Fruit fly (Drosophila melanogaster) whole organism, wandering third instar larva: ENCODE results near the gene ph-p.
A peak's percentile ranks its signal among the peaks of the same experiment; 100 is the strongest.

Source experiments
- Abd-B ChIP-seq: fragments of >200 bp; optimal IDR thresholded peaks from 2 replicates; lab custom pipeline; 2017; ENCODE audit warnings: missing biosample characterization, missing genetic modification characterization
- CG32264 ChIP-seq: fragments of 200-800 bp; sonication (Bioruptor generic); optimal IDR thresholded peaks from 2 replicates; lab custom pipeline; 2016; ENCODE audit warnings: missing biosample characterization, missing genetic modification characterization
- CG9705 ChIP-seq: fragments of 200-800 bp; sonication (Bioruptor generic); optimal IDR thresholded peaks from 2 replicates; lab custom pipeline; 2018; ENCODE audit warnings: missing biosample characterization, mild to moderate bottlenecking, missing genetic modification characterization
- CrebA ChIP-seq: fragments of 200-800 bp; sonication (Bioruptor generic); optimal IDR thresholded peaks from 2 replicates; lab custom pipeline; 2016; ENCODE audit warnings: missing biosample characterization, mild to moderate bottlenecking, missing genetic modification characterization, borderline replicate concordance
- Dfd ChIP-seq: fragments of >200 bp; optimal IDR thresholded peaks from 2 replicates; lab custom pipeline; 2017; ENCODE audit warnings: missing biosample characterization, missing genetic modification characterization
- Dif ChIP-seq: fragments of 200-275, 200-300 bp; sonication (Bioruptor generic); optimal IDR thresholded peaks from 2 replicates; lab custom pipeline; 2018; ENCODE audit warnings: missing biosample characterization, missing genetic modification characterization; ENCODE audit not compliant: partially characterized antibody
- GATAd ChIP-seq: sonication (Bioruptor generic); optimal IDR thresholded peaks from 2 replicates; lab custom pipeline; 2016; ENCODE audit warnings: missing biosample characterization, missing genetic modification characterization
- HLH106 ChIP-seq: fragments of 200-800 bp; optimal IDR thresholded peaks from 3 replicates; lab custom pipeline; 2019; ENCODE audit warnings: missing biosample characterization, mild to moderate bottlenecking, missing genetic modification characterization, moderate library complexity
- Hnf4 ChIP-seq: fragments of 200-800 bp; sonication (Bioruptor generic); optimal IDR thresholded peaks from 2 replicates; lab custom pipeline; 2016; ENCODE audit warnings: missing biosample characterization, mild to moderate bottlenecking, missing genetic modification characterization
- Hr78 ChIP-seq: fragments of >200 bp; optimal IDR thresholded peaks from 2 replicates; lab custom pipeline; 2017; ENCODE audit warnings: missing biosample characterization, missing genetic modification characterization
- Hr83 ChIP-seq: fragments of 200-300 bp; sonication (Bioruptor generic); optimal IDR thresholded peaks from 2 replicates; lab custom pipeline; 2016; ENCODE audit warnings: missing biosample characterization, mild to moderate bottlenecking, missing genetic modification characterization, moderate library complexity; ENCODE audit not compliant: poor library complexity, severe bottlenecking
- Jra ChIP-seq: sonication (Bioruptor generic); optimal IDR thresholded peaks from 2 replicates; lab custom pipeline; 2016; ENCODE audit warnings: missing biosample characterization, missing genetic modification characterization
- Mio ChIP-seq: sonication (Bioruptor generic); optimal IDR thresholded peaks from 2 replicates; lab custom pipeline; 2016; ENCODE audit warnings: missing biosample characterization, missing genetic modification characterization
- Myc ChIP-seq: fragments of >200 bp; optimal IDR thresholded peaks from 2 replicates; lab custom pipeline; 2017
- N ChIP-seq: fragments of >200 bp; optimal IDR thresholded peaks from 2 replicates; lab custom pipeline; 2018; ENCODE audit warnings: missing biosample characterization, missing external identifiers, missing genetic modification characterization
- OdsH ChIP-seq: fragments of 200-800 bp; sonication (Bioruptor generic); optimal IDR thresholded peaks from 2 replicates; lab custom pipeline; 2016; ENCODE audit warnings: missing biosample characterization, mild to moderate bottlenecking, missing genetic modification characterization
- Rel ChIP-seq, 2 experiments: fragments of 200-800 bp; sonication (Bioruptor generic) in 1 of 2; optimal IDR thresholded peaks; 2 replicates in 1 of 2; 3 replicates in 1 of 2; lab custom pipeline; 2016 to 2019; ENCODE audit warnings: mild to moderate bottlenecking in 2 of 2, missing biosample characterization in 2 of 2, missing genetic modification characterization in 2 of 2, moderate library complexity in 1 of 2
- Sp1 ChIP-seq: fragments of 200-800 bp; sonication (Bioruptor generic); optimal IDR thresholded peaks from 3 replicates; lab custom pipeline; 2019; ENCODE audit warnings: missing biosample characterization, mild to moderate bottlenecking, missing genetic modification characterization, moderate library complexity
- Vsx2 ChIP-seq: fragments of 200-300, 225-300 bp; sonication (Bioruptor generic); optimal IDR thresholded peaks from 2 replicates; lab custom pipeline; 2018; ENCODE audit warnings: missing biosample characterization, missing genetic modification characterization; ENCODE audit not compliant: partially characterized antibody
- br ChIP-seq: fragments of 200-800 bp; sonication (Bioruptor generic); optimal IDR thresholded peaks from 2 replicates; lab custom pipeline; 2016; ENCODE audit warnings: missing biosample characterization, missing genetic modification characterization
- brk ChIP-seq: fragments of 200-800 bp; sonication (Bioruptor generic); optimal IDR thresholded peaks from 2 replicates; lab custom pipeline; 2016; ENCODE audit warnings: missing biosample characterization, mild to moderate bottlenecking, missing genetic modification characterization
- dl ChIP-seq, 2 experiments: fragments of 175-275, 200-275 bp in 1 of 2; fragments of 200-275 bp in 1 of 2; sonication (Bioruptor generic); optimal IDR thresholded peaks; lab custom pipeline; 2018; ENCODE audit warnings: mild to moderate bottlenecking in 2 of 2, missing biosample characterization in 2 of 2, missing genetic modification characterization in 2 of 2, moderate library complexity in 2 of 2; ENCODE audit not compliant: partially characterized antibody in 2 of 2, insufficient read depth in 1 of 2
- dmrt93B ChIP-seq: fragments of 200-800 bp; sonication (Bioruptor generic); optimal IDR thresholded peaks from 2 replicates; lab custom pipeline; 2018; ENCODE audit warnings: missing biosample characterization, mild to moderate bottlenecking, missing genetic modification characterization
- dsf ChIP-seq: sonication (Bioruptor generic); optimal IDR thresholded peaks from 2 replicates; lab custom pipeline; 2016; ENCODE audit warnings: missing biosample characterization, missing genetic modification characterization, borderline replicate concordance
- ey ChIP-seq: fragments of 200-800 bp; sonication (Bioruptor generic); optimal IDR thresholded peaks from 2 replicates; lab custom pipeline; 2016; ENCODE audit warnings: missing biosample characterization, missing genetic modification characterization
- foxo ChIP-seq, 2 experiments: fragments of 200-800 bp; sonication (Bioruptor generic); optimal IDR thresholded peaks; 2 replicates in 1 of 2; 3 replicates in 1 of 2; lab custom pipeline; 2016 to 2017; ENCODE audit warnings: missing biosample characterization in 2 of 2, missing genetic modification characterization in 2 of 2
- fru ChIP-seq: fragments of 200-800 bp; sonication (Bioruptor generic); optimal IDR thresholded peaks from 3 replicates; lab custom pipeline; 2016; ENCODE audit warnings: missing biosample characterization, mild to moderate bottlenecking, missing genetic modification characterization
- h ChIP-seq: fragments of 200-800 bp; sonication (Bioruptor generic); optimal IDR thresholded peaks from 3 replicates; lab custom pipeline; 2016; ENCODE audit warnings: missing biosample characterization, mild to moderate bottlenecking, missing genetic modification characterization
- jim ChIP-seq: fragments of 175-275, 200-325 bp; sonication (Bioruptor generic); optimal IDR thresholded peaks from 2 replicates; lab custom pipeline; 2016; ENCODE audit warnings: missing biosample characterization, mild to moderate bottlenecking, missing genetic modification characterization
- lola ChIP-seq: fragments of >200 bp; optimal IDR thresholded peaks from 2 replicates; lab custom pipeline; 2017; ENCODE audit warnings: missing biosample characterization, missing genetic modification characterization
- pan ChIP-seq: fragments of >200 bp; optimal IDR thresholded peaks from 2 replicates; lab custom pipeline; 2017
- psq ChIP-seq: fragments of 200-800 bp; sonication (Bioruptor generic); optimal IDR thresholded peaks from 3 replicates; lab custom pipeline; 2017; ENCODE audit warnings: missing biosample characterization, mild to moderate bottlenecking, missing genetic modification characterization, moderate library complexity
- rgr ChIP-seq: fragments of 200-800 bp; sonication (Bioruptor generic); optimal IDR thresholded peaks from 3 replicates; lab custom pipeline; 2016; ENCODE audit warnings: missing biosample characterization, mild to moderate bottlenecking, missing genetic modification characterization
- sage ChIP-seq: fragments of 200-800 bp; sonication (Bioruptor generic); optimal IDR thresholded peaks from 2 replicates; lab custom pipeline; 2016; ENCODE audit warnings: missing biosample characterization, mild to moderate bottlenecking, missing genetic modification characterization
- sv ChIP-seq: fragments of 200-800 bp; sonication (Bioruptor generic); optimal IDR thresholded peaks from 3 replicates; lab custom pipeline; 2016; ENCODE audit warnings: missing biosample characterization, missing genetic modification characterization
- tai ChIP-seq: sonication (Bioruptor generic); optimal IDR thresholded peaks from 2 replicates; lab custom pipeline; 2016; ENCODE audit warnings: missing biosample characterization, missing genetic modification characterization
- usp ChIP-seq: fragments of >200 bp; optimal IDR thresholded peaks from 2 replicates; lab custom pipeline; 2017; ENCODE audit warnings: missing biosample characterization, missing genetic modification characterization
- woc ChIP-seq: sonication (Bioruptor generic); optimal IDR thresholded peaks from 2 replicates; lab custom pipeline; 2016; ENCODE audit warnings: missing biosample characterization, mild to moderate bottlenecking, missing genetic modification characterization

The ph-p gene

DNA sequence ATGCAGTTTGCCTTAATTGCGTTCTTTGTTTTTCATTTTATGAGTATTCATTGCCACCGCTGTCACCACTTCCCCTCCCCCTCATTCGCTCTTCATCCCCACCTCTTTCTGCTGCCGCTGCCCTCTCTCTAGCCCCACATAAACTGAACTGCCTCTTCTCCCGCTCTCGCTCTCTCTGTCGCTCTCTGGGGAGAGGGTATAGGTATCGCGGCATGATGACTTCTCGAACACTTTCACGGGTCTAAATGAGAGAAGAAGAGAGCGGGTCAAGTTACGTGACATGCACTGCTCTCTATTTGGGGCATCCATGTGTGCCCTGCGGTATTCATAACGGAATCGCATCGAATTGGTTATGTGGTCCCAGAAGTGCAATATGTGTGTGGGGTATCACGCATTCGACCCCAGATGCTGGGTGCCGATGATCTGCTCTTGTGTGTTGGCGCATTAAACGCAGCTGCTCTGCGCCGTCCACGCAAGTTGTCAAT, 54.5 kb downstream of the ph-p start:
- TF ChIP-seq pan (lab: Kevin White, UChicago) (peak; percentile 81), h (peak; percentile 95), sv (peak; percentile 30), Jra (peak; percentile 52), Hnf4 (GFP tag; lab: Kevin White, UChicago) (peak; percentile 86), OdsH (GFP tag; lab: Kevin White, UChicago) (peak; percentile 92), Hr83 (peak; percentile 80), N (no peak), sage (no peak), psq (GFP tag; lab: Kevin White, UChicago) (peak; percentile 82), GATAd (GFP tag; lab: Kevin White, UChicago) (no peak), Sp1 (GFP tag; lab: Kevin White, UChicago) (peak; percentile 79), ey (GFP tag; lab: Kevin White, UChicago) (peak; percentile 96), tai (no peak), Myc (lab: Kevin White, UChicago) (no peak), CrebA (GFP tag; lab: Kevin White, UChicago) (no peak), jim (GFP tag; lab: Kevin White, UChicago) (peak; percentile 91), usp (GFP tag; lab: Kevin White, UChicago) (no peak), woc (peak; percentile 96), dl (GFP tag; optimal IDR thresholded peaks at IDR 0.05; lab: Kevin White, UChicago; ENCODE audit: insufficient read depth in 1 of 2, partially characterized antibody in 2 of 2) (peak; percentile 94 to 98), foxo (GFP tag; optimal IDR thresholded peaks at IDR 0.05; lab: Kevin White, UChicago) (peak; percentile 59 to 91), Abd-B (GFP tag; lab: Kevin White, UChicago) (no peak), Dif (GFP tag; lab: Kevin White, UChicago) (peak; percentile 99), brk (GFP tag; lab: Kevin White, UChicago) (no peak), dsf (peak; percentile 1), Dfd (no peak), dmrt93B (GFP tag; lab: Kevin White, UChicago) (peak; percentile 76), HLH106 (peak; percentile 76), Rel (GFP tag; optimal IDR thresholded peaks at IDR 0.05; lab: Kevin White, UChicago) (peak; percentile 49), Rel (tag; optimal IDR thresholded peaks at IDR 0.05; lab: Kevin White, UChicago) (peak; percentile 43), CG9705 (GFP tag; lab: Kevin White, UChicago) (no peak), br (GFP tag; lab: Kevin White, UChicago) (peak; percentile 94), rgr (GFP tag; lab: Kevin White, UChicago) (peak; percentile 92), lola (GFP tag; lab: Kevin White, UChicago) (no peak), Hr78 (GFP tag; lab: Kevin White, UChicago) (no peak), Mio (peak; percentile 48), fru (GFP tag; lab: Kevin White, UChicago) (peak; percentile 93), Vsx2 (GFP tag; lab: Kevin White, UChicago) (no peak), CG32264 (GFP tag; lab: Kevin White, UChicago) (peak; percentile 78)

DNA sequence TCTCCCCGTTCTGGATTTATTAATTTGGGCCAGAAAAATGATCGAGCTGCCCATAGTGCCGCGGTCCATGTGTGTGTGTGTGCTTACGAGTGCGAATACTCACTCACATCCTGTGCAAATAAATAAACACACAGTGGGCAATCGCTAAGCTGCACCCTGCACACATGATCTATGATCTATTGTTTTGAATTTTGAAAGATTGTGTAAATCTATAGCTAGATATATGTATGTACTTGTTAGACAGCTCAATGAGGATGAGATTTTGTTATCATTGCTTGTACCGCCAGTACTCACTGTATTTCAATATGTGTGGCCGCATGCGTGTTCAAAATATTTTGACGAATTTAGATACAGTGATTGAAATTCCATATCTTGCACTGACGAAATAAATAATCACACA, 55.1 kb downstream of the ph-p start:
- peak; percentile 1 for TF ChIP-seq Rel (GFP tag; optimal IDR thresholded peaks at IDR 0.05; lab: Kevin White, UChicago)
- TF ChIP-seq Rel (tag; optimal IDR thresholded peaks at IDR 0.05; lab: Kevin White, UChicago): peak; percentile 58
- no peak for TF ChIP-seq Abd-B (GFP tag; lab: Kevin White, UChicago)
- TF ChIP-seq lola (GFP tag; lab: Kevin White, UChicago): no peak
- TF ChIP-seq sage: no peak
- TF ChIP-seq dl (GFP tag; optimal IDR thresholded peaks at IDR 0.05; lab: Kevin White, UChicago; ENCODE audit: insufficient read depth in 1 of 2, partially characterized antibody in 2 of 2): no peak
- peak; percentile 94 for TF ChIP-seq rgr (GFP tag; lab: Kevin White, UChicago)
- TF ChIP-seq dsf: peak; percentile 22
- TF ChIP-seq CG9705 (GFP tag; lab: Kevin White, UChicago): peak; percentile 74
- TF ChIP-seq woc: peak; percentile 59
- TF ChIP-seq CrebA (GFP tag; lab: Kevin White, UChicago): no peak
- TF ChIP-seq dmrt93B (GFP tag; lab: Kevin White, UChicago): peak; percentile 82
- peak; percentile 25 for TF ChIP-seq sv
- no peak for TF ChIP-seq Dif (GFP tag; lab: Kevin White, UChicago)
- TF ChIP-seq Jra: peak; percentile 44
- peak; percentile 94 for TF ChIP-seq ey (GFP tag; lab: Kevin White, UChicago)
- no peak for TF ChIP-seq GATAd (GFP tag; lab: Kevin White, UChicago)
- no peak for TF ChIP-seq Dfd
- TF ChIP-seq Vsx2 (GFP tag; lab: Kevin White, UChicago): no peak
- TF ChIP-seq foxo (GFP tag; optimal IDR thresholded peaks at IDR 0.05; lab: Kevin White, UChicago): peak; percentile 78 to 91
- no peak for TF ChIP-seq tai
- no peak for TF ChIP-seq pan (lab: Kevin White, UChicago)
- peak; percentile 89 for TF ChIP-seq fru (GFP tag; lab: Kevin White, UChicago)
- no peak for TF ChIP-seq Hr78 (GFP tag; lab: Kevin White, UChicago)
- TF ChIP-seq br (GFP tag; lab: Kevin White, UChicago): peak; percentile 89
- no peak for TF ChIP-seq N
- TF ChIP-seq brk (GFP tag; lab: Kevin White, UChicago): no peak
- TF ChIP-seq Sp1 (GFP tag; lab: Kevin White, UChicago): peak; percentile 84
- TF ChIP-seq psq (GFP tag; lab: Kevin White, UChicago): peak; percentile 71
- no peak for TF ChIP-seq usp (GFP tag; lab: Kevin White, UChicago)
- TF ChIP-seq Hnf4 (GFP tag; lab: Kevin White, UChicago): peak; percentile 92
- peak; percentile 86 for TF ChIP-seq OdsH (GFP tag; lab: Kevin White, UChicago)
- peak; percentile 92 for TF ChIP-seq h
- TF ChIP-seq Mio: peak; percentile 70
- TF ChIP-seq HLH106: peak; percentile 92
- peak; percentile 77 for TF ChIP-seq CG32264 (GFP tag; lab: Kevin White, UChicago)
- TF ChIP-seq jim (GFP tag; lab: Kevin White, UChicago): no peak
- no peak for TF ChIP-seq Myc (lab: Kevin White, UChicago)
- TF ChIP-seq Hr83: peak; percentile 42
